Fruit fly (Drosophila melanogaster) whole organism, embryonic: ENCODE measurements around the gene CG32793.

Experiments
- CG10147 ChIP-seq: fragments of 200-800 bp; sonication (Bioruptor generic); optimal IDR thresholded peaks from 2 replicates; lab custom pipeline; 2019; ENCODE audit warnings: missing biosample characterization, mild to moderate bottlenecking, missing genetic modification characterization, moderate library complexity
- CG10267 ChIP-seq: fragments of 200-800 bp; sonication (Bioruptor generic); optimal IDR thresholded peaks from 2 replicates; lab custom pipeline; 2018; ENCODE audit warnings: missing biosample characterization, mild to moderate bottlenecking, missing genetic modification characterization, moderate library complexity
- CG10979 ChIP-seq: fragments of 200-800 bp; sonication (Bioruptor generic); optimal IDR thresholded peaks from 2 replicates; lab custom pipeline; 2018; ENCODE audit warnings: missing biosample characterization, mild to moderate bottlenecking, missing genetic modification characterization, moderate library complexity
- CG12219 ChIP-seq: fragments of 200-800 bp; sonication (Bioruptor generic); optimal IDR thresholded peaks from 3 replicates; lab custom pipeline; 2018; ENCODE audit warnings: missing biosample characterization, mild to moderate bottlenecking, missing genetic modification characterization
- CG15601 ChIP-seq: fragments of 200-800 bp; sonication (Bioruptor generic); optimal IDR thresholded peaks from 3 replicates; lab custom pipeline; 2019; ENCODE audit warnings: missing biosample characterization, mild to moderate bottlenecking, missing genetic modification characterization, moderate library complexity
- CG1602 ChIP-seq: fragments of 200-800 bp; sonication (Bioruptor generic); optimal IDR thresholded peaks from 3 replicates; lab custom pipeline; 2016; ENCODE audit warnings: missing biosample characterization, missing genetic modification characterization
- CG16863 ChIP-seq: fragments of 200-800 bp; sonication (Bioruptor generic); optimal IDR thresholded peaks from 3 replicates; lab custom pipeline; 2016; ENCODE audit warnings: missing biosample characterization, missing genetic modification characterization
- CG17361 ChIP-seq: fragments of 200-800 bp; sonication (Bioruptor generic); IDR thresholded peaks from 3 replicates; pipeline ENCODE4 v1.3.6; 2022; ENCODE audit warnings: missing biosample characterization, missing genetic modification characterization
- CG1832 ChIP-seq: fragments of 200-800 bp; sonication (Bioruptor generic); optimal IDR thresholded peaks from 2 replicates; lab custom pipeline; 2017; ENCODE audit warnings: missing biosample characterization, mild to moderate bottlenecking, missing genetic modification characterization, inconsistent platforms
- CG2678 ChIP-seq: fragments of 200-800 bp; sonication (Bioruptor generic); optimal IDR thresholded peaks from 3 replicates; lab custom pipeline; 2019; ENCODE audit warnings: missing biosample characterization, mild to moderate bottlenecking, missing genetic modification characterization, moderate library complexity
- CG3065 ChIP-seq: fragments of 200-800 bp; sonication (Bioruptor generic); optimal IDR thresholded peaks from 2 replicates; lab custom pipeline; 2016; ENCODE audit warnings: missing biosample characterization, missing genetic modification characterization
- CG3163 ChIP-seq: fragments of 200-800 bp; sonication (Bioruptor generic); optimal IDR thresholded peaks from 3 replicates; lab custom pipeline; 2016; ENCODE audit warnings: missing biosample characterization, missing genetic modification characterization
- CG3407 ChIP-seq: fragments of 200-800 bp; sonication (Bioruptor generic); optimal IDR thresholded peaks from 2 replicates; lab custom pipeline; 2018; ENCODE audit warnings: missing biosample characterization, mild to moderate bottlenecking, missing genetic modification characterization
- CG6254 ChIP-seq: fragments of 200-800 bp; sonication (Bioruptor generic); optimal IDR thresholded peaks from 3 replicates; lab custom pipeline; 2017; ENCODE audit warnings: mild to moderate bottlenecking, missing biosample characterization, missing genetic modification reagents, missing genetic modification characterization
- CG6791 ChIP-seq: fragments of 200-800 bp; sonication (Bioruptor generic); IDR thresholded peaks from 3 replicates; pipeline ENCODE4 v1.3.6; 2022; ENCODE audit warnings: missing biosample characterization, missing genetic modification characterization; ENCODE audit not compliant: partially characterized antibody
- CG6813 ChIP-seq: fragments of 200-800 bp; sonication (Bioruptor generic); optimal IDR thresholded peaks from 2 replicates; lab custom pipeline; 2017; ENCODE audit warnings: missing biosample characterization, missing genetic modification characterization, mild to moderate bottlenecking, moderate library complexity, missing genetic modification reagents
- CG7928 ChIP-seq: fragments of 200-800 bp; sonication (Bioruptor generic); optimal IDR thresholded peaks from 2 replicates; lab custom pipeline; 2017; ENCODE audit warnings: missing biosample characterization, mild to moderate bottlenecking, missing genetic modification characterization
- D19A ChIP-seq: fragments of 200-800 bp; optimal IDR thresholded peaks from 3 replicates; lab custom pipeline; 2019; ENCODE audit warnings: missing biosample characterization, mild to moderate bottlenecking, missing genetic modification characterization, moderate library complexity
- D19B ChIP-seq: fragments of 200-800 bp; sonication (Bioruptor generic); optimal IDR thresholded peaks from 2 replicates; lab custom pipeline; 2017; ENCODE audit warnings: missing biosample characterization, mild to moderate bottlenecking, missing genetic modification characterization
- E2f2 ChIP-seq: fragments of 200-800 bp; sonication (Bioruptor generic); IDR thresholded peaks from 2 replicates; pipeline ENCODE4 v1.3.6; 2022; ENCODE audit warnings: missing biosample characterization, missing genetic modification characterization
- GATAe ChIP-seq: fragments of 200-800 bp; sonication (Bioruptor generic); conservative IDR thresholded peaks from 2 replicates; pipeline ENCODE4 v1.3.6; 2022; ENCODE audit warnings: missing biosample characterization, missing genetic modification characterization
- Hand ChIP-seq: fragments of 200-800 bp; sonication (Bioruptor generic); optimal IDR thresholded peaks from 2 replicates; lab custom pipeline; 2017; ENCODE audit warnings: mild to moderate bottlenecking, missing biosample characterization, missing genetic modification reagents, missing genetic modification characterization
- Hmr ChIP-seq: fragments of 200-800 bp; sonication (Bioruptor generic); optimal IDR thresholded peaks from 3 replicates; lab custom pipeline; 2017; ENCODE audit warnings: mild to moderate bottlenecking, missing biosample characterization, missing genetic modification reagents, missing genetic modification characterization
- Hr51 ChIP-seq, 2 experiments: fragments of 200-800 bp; sonication (Bioruptor generic); optimal IDR thresholded peaks; 2 replicates in 1 of 2; 3 replicates in 1 of 2; lab custom pipeline; 2016 to 2018; ENCODE audit warnings: missing biosample characterization in 2 of 2, missing genetic modification characterization in 2 of 2, mild to moderate bottlenecking in 1 of 2, moderate library complexity in 1 of 2
- Hsf ChIP-seq: fragments of 200-800 bp; sonication (Bioruptor generic); optimal IDR thresholded peaks from 3 replicates; lab custom pipeline; 2016; ENCODE audit warnings: missing biosample characterization, missing genetic modification characterization
- Med ChIP-seq: fragments of 200-800 bp; sonication (Bioruptor generic); peaks from one replicate; lab custom pipeline; 2016; ENCODE audit warnings: missing biosample characterization, missing genetic modification characterization, mild to moderate bottlenecking, inconsistent platforms, moderate library complexity
- Pdp1 ChIP-seq, 2 experiments: fragments of 200-800 bp; sonication (Bioruptor generic); optimal IDR thresholded peaks; 3 replicates each; lab custom pipeline; 2016; ENCODE audit warnings: missing biosample characterization in 2 of 2, missing genetic modification characterization in 2 of 2, mild to moderate bottlenecking in 1 of 2, moderate library complexity in 1 of 2
- Poxn ChIP-seq: fragments of 200-800 bp; sonication (Bioruptor generic); IDR thresholded peaks from 2 replicates; pipeline ENCODE4 v1.3.6; 2022; ENCODE audit warnings: missing biosample characterization, missing genetic modification characterization
- Side ChIP-seq: fragments of 200-800 bp; sonication (Bioruptor generic); optimal IDR thresholded peaks from 2 replicates; lab custom pipeline; 2016; ENCODE audit warnings: missing biosample characterization, missing genetic modification characterization
- Sox100B ChIP-seq: fragments of 200-800 bp; sonication (Bioruptor generic); optimal IDR thresholded peaks from 3 replicates; lab custom pipeline; 2018; ENCODE audit warnings: missing biosample characterization, mild to moderate bottlenecking, missing genetic modification characterization
- Sry-β ChIP-seq: fragments of 200-800 bp; sonication (Bioruptor generic); optimal IDR thresholded peaks from 2 replicates; lab custom pipeline; 2018; ENCODE audit warnings: missing biosample characterization, mild to moderate bottlenecking, missing genetic modification characterization, moderate library complexity
- az2 ChIP-seq: fragments of 200-800 bp; sonication (Bioruptor generic); optimal IDR thresholded peaks from 3 replicates; lab custom pipeline; 2016; ENCODE audit warnings: missing biosample characterization, missing genetic modification characterization
- dm ChIP-seq: fragments of 200-800 bp; sonication (Bioruptor generic); optimal IDR thresholded peaks from 3 replicates; lab custom pipeline; 2016; ENCODE audit warnings: missing biosample characterization, missing genetic modification characterization
- dmrt11E ChIP-seq: fragments of 200-800 bp; sonication (Bioruptor generic); optimal IDR thresholded peaks from 3 replicates; lab custom pipeline; 2018; ENCODE audit warnings: missing biosample characterization, mild to moderate bottlenecking, missing genetic modification characterization, moderate library complexity
- dysf ChIP-seq: fragments of 200-800 bp; sonication (Bioruptor generic); IDR thresholded peaks from 3 replicates; pipeline ENCODE4 v1.3.6; 2022; ENCODE audit warnings: missing biosample characterization, missing genetic modification characterization
- ewg ChIP-seq: fragments of 200-800 bp; sonication (Bioruptor generic); optimal IDR thresholded peaks from 3 replicates; lab custom pipeline; 2017; ENCODE audit warnings: mild to moderate bottlenecking, missing biosample characterization, missing genetic modification reagents, missing genetic modification characterization
- her ChIP-seq: fragments of 200-800 bp; sonication (Bioruptor generic); optimal IDR thresholded peaks from 2 replicates; lab custom pipeline; 2016; ENCODE audit warnings: missing biosample characterization, missing genetic modification characterization
- lilli ChIP-seq: fragments of 200-800 bp; sonication (Bioruptor generic); optimal IDR thresholded peaks from 3 replicates; lab custom pipeline; 2016; ENCODE audit warnings: missing biosample characterization, missing genetic modification characterization
- org-1 ChIP-seq: fragments of 200-800 bp; sonication (Bioruptor generic); optimal IDR thresholded peaks from 2 replicates; lab custom pipeline; 2017; ENCODE audit warnings: missing biosample characterization, missing genetic modification characterization
- pnt ChIP-seq: fragments of 200-800 bp; sonication (Bioruptor generic); optimal IDR thresholded peaks from 3 replicates; lab custom pipeline; 2016; ENCODE audit warnings: missing biosample characterization, missing genetic modification characterization
- scrt ChIP-seq: fragments of 200-800 bp; sonication (Bioruptor generic); optimal IDR thresholded peaks from 2 replicates; lab custom pipeline; 2018; ENCODE audit warnings: missing biosample characterization, mild to moderate bottlenecking, missing genetic modification characterization, moderate library complexity
- sens ChIP-seq: fragments of 200-800 bp; sonication (Bioruptor generic); peaks from one replicate; lab custom pipeline; 2016; ENCODE audit warnings: missing biosample characterization, missing genetic modification characterization
- slbo ChIP-seq: fragments of 200-800 bp; sonication (Bioruptor generic); IDR thresholded peaks from 2 replicates; pipeline ENCODE4 v1.3.6; 2022; ENCODE audit warnings: missing biosample characterization, missing genetic modification characterization
- stwl ChIP-seq: fragments of 200-800 bp; sonication (Bioruptor generic); optimal IDR thresholded peaks from 3 replicates; lab custom pipeline; 2018; ENCODE audit warnings: missing biosample characterization, mild to moderate bottlenecking, missing genetic modification characterization, moderate library complexity

Gene CG32793

dm6 chrX:2977857-2978473 is 48.4 kb downstream of the CG32793 start (continued):
- TF ChIP-seq D19B (GFP tag; lab: Kevin White, UChicago) (peak; percentile 39), CG6791 (GFP tag; lab: Robert Waterston, UW) (no peak), stwl (tag; lab: Kevin White, UChicago) (peak; percentile 24), CG10267 (tag; lab: Kevin White, UChicago) (peak; percentile 34), CG12219 (GFP tag; lab: Kevin White, UChicago) (no peak), Hand (GFP tag; lab: Kevin White, UChicago) (no peak), Hr51 (GFP tag; optimal IDR thresholded peaks at IDR 0.05; lab: Kevin White, UChicago) (peak in 1 of 2 experiments; percentile 21), D19A (tag; lab: Kevin White, UChicago) (peak; percentile 0), Hsf (GFP tag; lab: Kevin White, UChicago) (peak; percentile 36), scrt (peak; percentile 6), dmrt11E (tag; lab: Kevin White, UChicago) (peak; percentile 77), E2f2 (GFP tag; lab: Robert Waterston, UW) (peak; percentile 38; the same call in 1 of the 2 replicates), CG6254 (GFP tag; lab: Kevin White, UChicago) (no peak), slbo (GFP tag; lab: Robert Waterston, UW) (peak; percentile 39; the same call in 1 of the 2 replicates), dysf (peak; percentile 50; the same call in 1 of the 3 replicates), lilli (peak; percentile 29), Poxn (GFP tag; lab: Robert Waterston, UW) (no peak), her (GFP tag; lab: Kevin White, UChicago) (no peak), CG3407 (GFP tag; lab: Kevin White, UChicago) (peak; percentile 13), CG3065 (GFP tag; lab: Kevin White, UChicago) (no peak), Med (peak; percentile 77), Hmr (GFP tag; lab: Kevin White, UChicago) (no peak), CG10979 (peak; percentile 67), dm (GFP tag; lab: Kevin White, UChicago) (peak; percentile 1), Pdp1 (GFP tag; optimal IDR thresholded peaks at IDR 0.05; lab: Kevin White, UChicago) (peak in 1 of 2 experiments; percentile 11), CG16863 (GFP tag; lab: Kevin White, UChicago) (peak; percentile 30), ewg (GFP tag; lab: Kevin White, UChicago) (peak; percentile 19), pnt (GFP tag; lab: Kevin White, UChicago) (peak; percentile 52), CG6813 (GFP tag; lab: Kevin White, UChicago) (peak; percentile 18), org-1 (GFP tag; lab: Kevin White, UChicago) (peak; percentile 14), CG2678 (tag; lab: Kevin White, UChicago) (peak; percentile 26), CG1602 (GFP tag; lab: Kevin White, UChicago) (peak; percentile 46), az2 (GFP tag; lab: Kevin White, UChicago) (peak; percentile 41), Sry-β (GFP tag; lab: Kevin White, UChicago) (no peak), CG7928 (no peak), sens (peak; percentile 70), CG15601 (tag; lab: Kevin White, UChicago) (peak; percentile 24), CG10147 (GFP tag; lab: Kevin White, UChicago) (no peak), GATAe (GFP tag; lab: Robert Waterston, UW) (no peak), CG3163 (no peak), Side (GFP tag; lab: Kevin White, UChicago) (peak; percentile 25), Sox100B (GFP tag; lab: Kevin White, UChicago) (peak; percentile 27), CG1832 (GFP tag; lab: Kevin White, UChicago) (no peak), CG17361 (GFP tag; lab: Robert Waterston, UW) (peak; percentile 45; the same call in 1 of the 3 replicates)
- TF ChIP-seq, all 482 proteins: peak for 132
